Worm (Caenorhabditis elegans) whole organism, L4 larva: ENCODE results near the gene flp-16.
A peak's percentile ranks its signal among the peaks of the same experiment; 100 is the strongest.

ENCODE experiments used
- D1046.2 ChIP-seq: fragments of 200-800 bp; sonication (Bioruptor generic); IDR thresholded peaks from 2 replicates; pipeline ENCODE4 v1.3.6; 2022; ENCODE audit warnings: missing genetic modification characterization, missing compliant biosample characterization
- F37D6.2 ChIP-seq: sonication (generic microtip); optimal IDR thresholded peaks from 2 replicates; lab custom pipeline; 2016; ENCODE audit warnings: mild to moderate bottlenecking, missing genetic modification characterization, missing compliant biosample characterization
- F44E2.7 ChIP-seq: fragments of 200-800 bp; sonication (Bioruptor generic); IDR thresholded peaks from 2 replicates; pipeline ENCODE4 v2.1.2; 2022; ENCODE audit warnings: missing genetic modification characterization, missing compliant biosample characterization
- F49E8.2 ChIP-seq: sonication (generic microtip); optimal IDR thresholded peaks from 2 replicates; lab custom pipeline; 2016; ENCODE audit warnings: missing compliant biosample characterization, mild to moderate bottlenecking, missing genetic modification characterization, borderline replicate concordance
- T26A8.4 ChIP-seq: fragments of 200-800 bp; sonication (Bioruptor generic); IDR thresholded peaks from 2 replicates; pipeline ENCODE4 v1.3.6; 2022; ENCODE audit warnings: missing genetic modification characterization, missing compliant biosample characterization
- Y105C5A.15 ChIP-seq: fragments of 200-800 bp; sonication (Bioruptor generic); IDR thresholded peaks from 2 replicates; pipeline ENCODE4 v1.3.6; 2022; ENCODE audit warnings: missing genetic modification characterization, missing compliant biosample characterization
- Y48G9A.11 ChIP-seq: fragments of 200-800 bp; sonication (Bioruptor generic); IDR thresholded peaks from 2 replicates; pipeline ENCODE4 v1.3.6; 2022; ENCODE audit warnings: missing genetic modification reagents, missing genetic modification characterization, missing compliant biosample characterization
- aly-2 ChIP-seq: sonication (generic microtip); optimal IDR thresholded peaks from 2 replicates; lab custom pipeline; 2018; ENCODE audit warnings: missing biosample characterization, missing genetic modification characterization
- arid-1 ChIP-seq: fragments of 200-800 bp; sonication (Bioruptor generic); conservative IDR thresholded peaks from 2 replicates; pipeline ENCODE4 v1.3.6; 2022; ENCODE audit warnings: missing genetic modification reagents, missing genetic modification characterization, missing compliant biosample characterization
- ceh-32 ChIP-seq: sonication (generic microtip); optimal IDR thresholded peaks from 2 replicates; lab custom pipeline; 2016; ENCODE audit warnings: mild to moderate bottlenecking, missing genetic modification characterization, missing compliant biosample characterization; ENCODE audit not compliant: poor library complexity
- ceh-82 ChIP-seq: sonication (generic microtip); optimal IDR thresholded peaks from 2 replicates; lab custom pipeline; 2017; ENCODE audit warnings: missing biosample characterization, missing genetic modification characterization
- ces-1 ChIP-seq: fragments of 150-350 bp; sonication (generic microtip); optimal IDR thresholded peaks from 4 replicates; lab custom pipeline; 2014; ENCODE audit warnings: missing biosample characterization, missing genetic modification reagents, missing genetic modification characterization
- cey-2 ChIP-seq: sonication (generic microtip); optimal IDR thresholded peaks from 3 replicates; lab custom pipeline; 2017; ENCODE audit warnings: missing genetic modification characterization, mild to moderate bottlenecking, missing compliant biosample characterization, antibody characterized with exemption, borderline replicate concordance; ENCODE audit not compliant: insufficient read depth
- daf-12 ChIP-seq: fragments of 150-350 bp; optimal IDR thresholded peaks from 2 replicates; lab custom pipeline; 2014; ENCODE audit warnings: missing biosample characterization, missing genetic modification reagents, missing genetic modification characterization
- daf-16 ChIP-seq, 3 experiments: sonication (generic microtip); optimal IDR thresholded peaks; 2 replicates each; lab custom pipeline; 2016 to 2017; ENCODE audit warnings: missing genetic modification characterization in 3 of 3, missing genetic modification reagents in 3 of 3, mild to moderate bottlenecking in 2 of 3, missing compliant biosample characterization in 2 of 3, missing biosample characterization in 1 of 3, moderate library complexity in 1 of 3
- daf-8 ChIP-seq: fragments of 200-800 bp; sonication (Bioruptor generic); IDR thresholded peaks from 2 replicates; pipeline ENCODE4 v1.3.6; 2022; ENCODE audit warnings: missing genetic modification characterization, missing compliant biosample characterization
- dmd-9 ChIP-seq: fragments of 200-800 bp; sonication (Bioruptor generic); IDR thresholded peaks from 2 replicates; pipeline ENCODE4 v1.3.6; 2022; ENCODE audit warnings: missing genetic modification reagents, missing genetic modification characterization, missing compliant biosample characterization
- dpl-1 ChIP-seq: fragments of 150-350 bp; optimal IDR thresholded peaks from 2 replicates; lab custom pipeline; 2014; ENCODE audit warnings: missing biosample characterization, missing genetic modification reagents, missing genetic modification characterization
- gei-8 ChIP-seq: fragments of 200-800 bp; sonication (Bioruptor generic); optimal IDR thresholded peaks from 2 replicates; lab custom pipeline; 2018; ENCODE audit warnings: mild to moderate bottlenecking, missing genetic modification characterization, missing compliant biosample characterization
- hmg-1.1 ChIP-seq: fragments of 200-800 bp; sonication (Bioruptor generic); IDR thresholded peaks from 2 replicates; pipeline ENCODE4 v1.3.6; 2022; ENCODE audit warnings: missing genetic modification reagents, missing genetic modification characterization, missing compliant biosample characterization
- lim-7 ChIP-seq: fragments of 200-800 bp; sonication (Bioruptor generic); IDR thresholded peaks from 2 replicates; pipeline ENCODE4 v1.3.6; 2022; ENCODE audit warnings: missing genetic modification characterization, missing compliant biosample characterization
- lin-15B ChIP-seq: fragments of 150-350 bp; sonication (generic microtip); optimal IDR thresholded peaks from 3 replicates; lab custom pipeline; 2014; ENCODE audit warnings: missing biosample characterization, missing genetic modification characterization
- lsy-2 ChIP-seq, 2 experiments: fragments of 150-350 bp in 1 of 2; sonication (generic microtip) in 1 of 2; optimal IDR thresholded peaks; 2 replicates each; lab custom pipeline; 2014 to 2017; ENCODE audit warnings: missing biosample characterization in 2 of 2, missing genetic modification characterization in 2 of 2
- madf-9 ChIP-seq: fragments of 200-800 bp; sonication (Bioruptor generic); conservative IDR thresholded peaks from 2 replicates; pipeline ENCODE4 v1.3.6; 2022; ENCODE audit warnings: missing genetic modification reagents, missing genetic modification characterization, missing compliant biosample characterization
- mdl-1 ChIP-seq, 2 experiments: fragments of 150-350 bp in 1 of 2; sonication (generic microtip) in 1 of 2; optimal IDR thresholded peaks; 2 replicates each; lab custom pipeline; 2014 to 2017; ENCODE audit warnings: missing biosample characterization in 2 of 2, missing genetic modification characterization in 2 of 2
- nhr-102 ChIP-seq: sonication (generic microtip); optimal IDR thresholded peaks from 2 replicates; lab custom pipeline; 2016; ENCODE audit warnings: mild to moderate bottlenecking, missing genetic modification characterization, moderate library complexity, missing compliant biosample characterization
- nhr-11 ChIP-seq: fragments of 150-350 bp; optimal IDR thresholded peaks from 2 replicates; lab custom pipeline; 2014; ENCODE audit warnings: missing biosample characterization, missing genetic modification characterization
- nhr-42 ChIP-seq: fragments of 200-800 bp; sonication (Bioruptor generic); IDR thresholded peaks from 2 replicates; pipeline ENCODE4 v1.3.6; 2022; ENCODE audit warnings: missing genetic modification characterization, missing compliant biosample characterization
- nhr-48 ChIP-seq: sonication (generic microtip); optimal IDR thresholded peaks from 2 replicates; lab custom pipeline; 2016; ENCODE audit warnings: mild to moderate bottlenecking, missing genetic modification characterization, missing compliant biosample characterization
- pha-4 ChIP-seq, 2 experiments: fragments of 150-350 bp in 1 of 2; fragments of 200-800 bp in 1 of 2; sonication (Bioruptor generic) in 1 of 2; IDR thresholded peaks in 1 of 2; optimal IDR thresholded peaks in 1 of 2; 2 replicates each; pipeline versions ENCODE4 v1.3.6 to Lab custom; 2014 to 2022; ENCODE audit warnings: missing genetic modification characterization in 2 of 2, missing genetic modification reagents in 2 of 2, missing biosample characterization in 1 of 2, missing compliant biosample characterization in 1 of 2
- set-16 ChIP-seq: fragments of 200-800 bp; sonication (Bioruptor generic); IDR thresholded peaks from 2 replicates; pipeline ENCODE4 v1.3.6; 2022; ENCODE audit warnings: missing genetic modification reagents, missing genetic modification characterization, missing compliant biosample characterization
- snpc-1.2 ChIP-seq: fragments of 200-800 bp; sonication (Bioruptor generic); IDR thresholded peaks from 2 replicates; pipeline ENCODE4 v1.3.6; 2022; ENCODE audit warnings: missing genetic modification reagents, missing genetic modification characterization, missing compliant biosample characterization
- spr-1 ChIP-seq: sonication (generic microtip); optimal IDR thresholded peaks from 2 replicates; lab custom pipeline; 2016; ENCODE audit warnings: mild to moderate bottlenecking, missing genetic modification characterization, missing compliant biosample characterization
- tag-97 ChIP-seq: fragments of 200-800 bp; sonication (Bioruptor generic); IDR thresholded peaks from 2 replicates; pipeline ENCODE4 v1.3.6; 2022; ENCODE audit warnings: missing genetic modification characterization, missing compliant biosample characterization
- tra-1 ChIP-seq: fragments of 200-800 bp; sonication (Bioruptor generic); IDR thresholded peaks from 2 replicates; pipeline ENCODE4 v1.3.6; 2022; ENCODE audit warnings: missing genetic modification reagents, missing genetic modification characterization, missing compliant biosample characterization
- unc-39 ChIP-seq: sonication (generic microtip); optimal IDR thresholded peaks from 2 replicates; lab custom pipeline; 2017; ENCODE audit warnings: missing biosample characterization, missing genetic modification characterization
- unc-62 ChIP-seq, 3 experiments: fragments of 150-350 bp in 1 of 3; sonication (generic microtip); optimal IDR thresholded peaks in 2 of 3; peaks in 1 of 3; 1 replicate in 1 of 3; 2 replicates in 2 of 3; lab custom pipeline; 2014 to 2017; ENCODE audit warnings: missing biosample characterization in 3 of 3, missing genetic modification characterization in 3 of 3, missing genetic modification reagents in 3 of 3, missing genotype in 1 of 3
- vab-7 ChIP-seq: fragments of 200-800 bp; sonication (Bioruptor generic); IDR thresholded peaks from 2 replicates; pipeline ENCODE4 v1.3.6; 2022; ENCODE audit warnings: missing genetic modification reagents, missing genetic modification characterization, missing compliant biosample characterization
- zfp-3 ChIP-seq: fragments of 200-800 bp; sonication (Bioruptor generic); conservative IDR thresholded peaks from 2 replicates; pipeline ENCODE4 v1.3.6; 2022; ENCODE audit warnings: missing genetic modification reagents, missing genetic modification characterization, missing compliant biosample characterization
- zip-11 ChIP-seq: fragments of 200-800 bp; sonication (Bioruptor generic); IDR thresholded peaks from 2 replicates; pipeline ENCODE4 v1.3.6; 2022; ENCODE audit warnings: missing genetic modification characterization, missing compliant biosample characterization
- zip-2 ChIP-seq: fragments of 150-350 bp; optimal IDR thresholded peaks from 2 replicates; lab custom pipeline; 2014; ENCODE audit warnings: missing biosample characterization, missing genetic modification characterization

Gene flp-16

DNA sequence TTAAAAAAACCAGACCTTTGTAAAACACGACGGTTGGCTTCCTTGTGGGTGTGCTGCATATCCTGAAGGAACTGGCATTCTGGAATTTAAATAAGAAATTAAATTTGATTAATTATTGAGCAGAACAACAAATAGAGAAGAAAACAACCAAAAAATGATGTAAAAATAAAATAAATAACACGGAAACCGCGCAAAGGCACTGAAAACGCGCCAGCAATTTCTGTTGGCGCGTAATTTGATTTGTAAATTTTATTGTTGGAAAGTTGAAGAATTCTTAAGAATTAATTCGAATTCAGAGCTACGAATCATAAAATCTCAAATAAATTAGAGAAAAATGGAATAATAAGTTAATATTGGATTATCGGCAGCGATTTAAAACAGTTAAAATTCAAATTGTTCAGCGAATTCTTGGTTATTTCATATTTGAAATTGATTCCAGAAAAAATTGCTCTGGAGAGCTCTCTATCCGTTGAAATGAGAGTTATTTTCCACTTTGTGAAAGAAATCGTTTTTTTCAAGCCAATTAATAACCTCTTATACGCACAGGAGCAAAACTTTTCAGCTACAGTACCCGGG lies 2.8 kb downstream of the flp-16 start, which contains the start of gene romo-1 (continued):
- TF ChIP-seq daf-16 (GFP tag; optimal IDR thresholded peaks at IDR 0.05; lab: Kevin White, UChicago) (peak in 1 of 2 experiments; percentile 36), daf-16 (tag; optimal IDR thresholded peaks at IDR 0.05; lab: Kevin White, UChicago) (peak; percentile 53), nhr-48 (peak; percentile 6), zfp-3 (GFP tag; lab: Robert Waterston, UW) (no peak), tag-97 (no peak), pha-4 (GFP tag; IDR thresholded peaks at IDR 0.05; lab: Robert Waterston, UW) (no peak), pha-4 (tag; optimal IDR thresholded peaks at IDR 0.05; lab: Kevin White, UChicago) (peak; percentile 65), ceh-82 (tag; lab: Kevin White, UChicago) (no peak), mdl-1 (tag; optimal IDR thresholded peaks at IDR 0.05; lab: Kevin White, UChicago) (peak in 1 of 2 experiments; percentile 17), arid-1 (GFP tag; lab: Robert Waterston, UW) (no peak), lsy-2 (tag; optimal IDR thresholded peaks at IDR 0.05; lab: Kevin White, UChicago) (peak in 1 of 2 experiments; percentile 90), snpc-1.2 (no peak), hmg-1.1 (GFP tag; lab: Robert Waterston, UW) (0 out of 2 replicates have a peak, but pooled peaks have one; percentile 16), F49E8.2 (tag; lab: Kevin White, UChicago) (no peak), D1046.2 (no peak), nhr-102 (peak; percentile 50), nhr-11 (tag; lab: Kevin White, UChicago) (peak; percentile 10)

DNA sequence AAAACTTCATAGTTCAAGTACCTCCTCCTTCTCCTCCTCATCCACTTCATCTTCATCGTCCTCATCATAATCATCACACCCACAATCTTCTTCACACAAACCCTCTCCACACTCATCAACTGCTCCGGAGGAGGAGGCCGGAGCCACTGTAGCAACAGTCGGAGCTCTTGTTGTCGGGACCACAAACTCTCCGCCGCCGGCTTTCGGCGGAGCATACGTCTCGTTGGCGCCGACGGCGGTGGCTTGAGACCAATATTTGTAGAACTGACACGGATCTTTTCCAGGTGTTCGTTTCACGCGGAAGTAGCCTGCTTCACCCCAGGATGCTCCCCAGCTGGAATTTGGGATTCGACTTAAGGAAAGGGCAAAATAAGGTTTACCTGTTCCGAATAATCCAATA lies 4.5 kb downstream of the flp-16 start:
- TF ChIP-seq dmd-9 (GFP tag; lab: Robert Waterston, UW) (no peak), ceh-82 (tag; lab: Kevin White, UChicago) (no peak), set-16 (GFP tag; lab: Robert Waterston, UW) (peak; percentile 74), F49E8.2 (tag; lab: Kevin White, UChicago) (no peak), F44E2.7 (GFP tag; lab: Robert Waterston, UW) (no peak), aly-2 (no peak)

DNA sequence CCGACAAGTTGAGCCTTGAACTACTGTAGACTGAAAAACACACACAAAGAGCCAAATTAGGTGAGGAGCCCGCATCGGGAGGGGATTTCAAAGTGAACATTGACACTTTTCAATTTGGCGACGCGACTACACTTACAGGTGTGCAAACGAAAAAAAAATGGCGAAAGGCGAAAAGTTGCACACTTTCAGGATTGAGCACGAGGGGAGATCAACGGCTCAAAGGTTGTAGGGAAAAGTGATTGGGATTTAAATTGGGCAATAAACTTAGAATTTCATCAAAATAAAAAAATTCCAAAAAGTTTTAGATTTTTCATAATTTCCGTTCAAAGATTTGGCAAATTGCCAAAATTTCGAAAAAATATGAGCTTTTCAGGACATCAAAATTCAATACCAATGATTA lies 7.9 kb downstream of the flp-16 start, which contains the start of gene F15D4.4:
F15D4.4 (minus strand) TSS at position 101 of the 400 bp plus-strand sequence.
- TF ChIP-seq vab-7 (no peak), ceh-32 (tag; lab: Kevin White, UChicago) (no peak), unc-39 (tag; lab: Kevin White, UChicago) (no peak), dmd-9 (GFP tag; lab: Robert Waterston, UW) (no peak)

DNA sequence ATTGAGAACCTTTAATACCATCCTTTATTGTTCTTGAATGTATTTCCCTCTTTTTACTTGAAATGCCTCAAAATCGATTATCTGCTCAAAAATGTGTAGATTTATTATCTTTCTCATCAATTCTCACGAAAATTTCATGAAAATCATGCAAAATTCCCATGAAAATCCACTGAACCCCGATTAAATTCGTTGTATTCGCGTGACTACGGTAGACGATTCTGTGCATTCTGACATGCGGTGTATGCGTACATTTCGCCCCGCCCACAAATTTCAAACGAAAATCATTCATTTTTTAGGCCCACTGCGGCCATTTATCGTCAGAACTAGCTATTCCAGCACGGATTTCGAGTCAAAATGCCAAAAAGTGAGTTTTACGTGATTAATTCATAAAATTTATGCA lies 10.0 kb downstream of the flp-16 start, which contains the start of gene F15D4.5:
F15D4.5 (plus strand) TSS at position 301 of the 400 bp plus-strand sequence.
- TF ChIP-seq zip-2 (no peak), madf-9 (GFP tag; lab: Robert Waterston, UW) (no peak), nhr-42 (GFP tag; lab: Robert Waterston, UW) (no peak), gei-8 (no peak), dmd-9 (GFP tag; lab: Robert Waterston, UW) (no peak)

DNA sequence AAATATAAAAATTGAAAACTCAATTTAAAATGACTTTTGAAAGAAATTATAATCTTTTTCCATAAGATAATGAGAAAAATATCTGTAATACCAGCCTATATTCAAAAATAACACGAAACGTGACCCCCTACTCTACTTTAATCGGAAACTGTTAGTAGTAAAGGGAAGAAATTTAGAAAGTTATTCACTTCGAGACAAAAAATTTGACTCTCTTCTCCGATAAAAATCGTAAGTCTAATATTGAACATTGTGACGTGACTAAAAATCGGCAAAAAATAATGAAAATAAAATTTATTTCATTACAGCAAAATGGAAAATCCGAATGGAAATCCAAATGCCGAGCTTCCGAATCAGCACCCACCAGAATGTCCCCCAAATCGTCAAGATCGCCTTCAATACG lies 13.8 kb downstream of the flp-16 start, which contains the start of gene F15D4.6:
F15D4.6 (plus strand) TSS at position 301 of the 400 bp plus-strand sequence.
- TF ChIP-seq dpl-1 (GFP tag; lab: Kevin White, UChicago) = no peak
- no peak for TF ChIP-seq zip-11 (GFP tag; lab: Robert Waterston, UW)
- no peak for TF ChIP-seq Y105C5A.15 (GFP tag; lab: Robert Waterston, UW)
- no peak for TF ChIP-seq lim-7 (GFP tag; lab: Robert Waterston, UW)
- no peak for TF ChIP-seq cey-2
- TF ChIP-seq mdl-1 (tag; optimal IDR thresholded peaks at IDR 0.05; lab: Kevin White, UChicago) = no peak
- no peak for TF ChIP-seq set-16 (GFP tag; lab: Robert Waterston, UW)
- TF ChIP-seq daf-8 (GFP tag; lab: Robert Waterston, UW) = no peak
- TF ChIP-seq T26A8.4 (GFP tag; lab: Robert Waterston, UW) = no peak
- no peak for TF ChIP-seq nhr-48
- no peak for TF ChIP-seq unc-62 (GFP tag; optimal IDR thresholded peaks at IDR 0.05 in 1 of 2; lab: Kevin White, UChicago)
- no peak for TF ChIP-seq unc-62 (tag; optimal IDR thresholded peaks at IDR 0.05; lab: Kevin White, UChicago)
- no peak for TF ChIP-seq Y48G9A.11 (GFP tag; lab: Robert Waterston, UW)
- TF ChIP-seq spr-1 (tag; lab: Kevin White, UChicago) = no peak
- no peak for TF ChIP-seq F37D6.2 (tag; lab: Kevin White, UChicago)
- TF ChIP-seq lin-15B (tag; lab: Kevin White, UChicago) = no peak
- no peak for TF ChIP-seq ces-1
- TF ChIP-seq hmg-1.1 (GFP tag; lab: Robert Waterston, UW) = no peak
- TF ChIP-seq daf-12 (tag; lab: Kevin White, UChicago) = no peak
- no peak for TF ChIP-seq nhr-102
- no peak for TF ChIP-seq tra-1 (GFP tag; lab: Robert Waterston, UW)
